Worm (Caenorhabditis elegans) whole organism, L4 larva: ENCODE measurements around the gene cutl-19.

Experiments
- ZK546.5 ChIP-seq, 2 experiments: sonication (generic microtip); optimal IDR thresholded peaks; 2 replicates each; lab custom pipeline; 2017; ENCODE audit warnings: missing biosample characterization in 2 of 2, missing genetic modification characterization in 2 of 2
- ama-1 ChIP-seq: fragments of 150-350 bp; optimal IDR thresholded peaks from 2 replicates; lab custom pipeline; 2014; ENCODE audit warnings: inconsistent platforms, mixed read lengths
- dmd-9 ChIP-seq: fragments of 200-800 bp; sonication (Bioruptor generic); IDR thresholded peaks from 2 replicates; pipeline ENCODE4 v1.3.6; 2022; ENCODE audit warnings: missing genetic modification reagents, missing genetic modification characterization, missing compliant biosample characterization
- dpl-1 ChIP-seq: fragments of 150-350 bp; optimal IDR thresholded peaks from 2 replicates; lab custom pipeline; 2014; ENCODE audit warnings: missing biosample characterization, missing genetic modification reagents, missing genetic modification characterization
- fos-1 ChIP-seq: fragments of 150-350 bp; optimal IDR thresholded peaks from 2 replicates; lab custom pipeline; 2014; ENCODE audit warnings: missing biosample characterization, missing genetic modification characterization
- lir-3 ChIP-seq: sonication (generic microtip); optimal IDR thresholded peaks from 2 replicates; lab custom pipeline; 2016; ENCODE audit warnings: mild to moderate bottlenecking, missing genetic modification characterization, missing compliant biosample characterization
- mdl-1 ChIP-seq, 2 experiments: fragments of 150-350 bp in 1 of 2; sonication (generic microtip) in 1 of 2; optimal IDR thresholded peaks; 2 replicates each; lab custom pipeline; 2014 to 2017; ENCODE audit warnings: missing biosample characterization in 2 of 2, missing genetic modification characterization in 2 of 2
- nhr-237 ChIP-seq: sonication (generic microtip); optimal IDR thresholded peaks from 2 replicates; lab custom pipeline; 2017; ENCODE audit warnings: missing biosample characterization, missing genetic modification characterization
- nhr-25 ChIP-seq: sonication (generic microtip); optimal IDR thresholded peaks from 2 replicates; lab custom pipeline; 2017; ENCODE audit warnings: missing genetic modification characterization, mild to moderate bottlenecking, missing compliant biosample characterization, antibody characterized with exemption, moderate library complexity, borderline replicate concordance; ENCODE audit not compliant: insufficient read depth
- nhr-6 ChIP-seq: fragments of 150-350 bp; optimal IDR thresholded peaks from 2 replicates; lab custom pipeline; 2014; ENCODE audit warnings: missing biosample characterization, missing genetic modification characterization
- skn-1 ChIP-seq: fragments of 150-350 bp; optimal IDR thresholded peaks from 2 replicates; lab custom pipeline; 2014; ENCODE audit warnings: missing biosample characterization, missing genetic modification characterization
- snpc-4 ChIP-seq: fragments of 150-350 bp; optimal IDR thresholded peaks from 2 replicates; lab custom pipeline; 2014; ENCODE audit warnings: missing biosample characterization, missing genetic modification characterization
- zag-1 ChIP-seq: fragments of 150-350 bp; optimal IDR thresholded peaks from 2 replicates; lab custom pipeline; 2014; ENCODE audit warnings: missing biosample characterization, missing genetic modification characterization
- ztf-11 ChIP-seq: fragments of 150-350 bp; optimal IDR thresholded peaks from 2 replicates; lab custom pipeline; 2014; ENCODE audit warnings: missing biosample characterization, missing genetic modification characterization

- TF ChIP-seq zag-1 (tag; lab: Kevin White, UChicago): no peak
- TF ChIP-seq ztf-11 (tag; lab: Kevin White, UChicago): no peak
- no peak for TF ChIP-seq snpc-4 (tag; lab: Kevin White, UChicago)
- TF ChIP-seq nhr-237 (tag; lab: Kevin White, UChicago): no peak
- no peak for TF ChIP-seq ama-1 (lab: Kevin White, UChicago)
- TF ChIP-seq nhr-6 (tag; lab: Kevin White, UChicago): no peak
- TF ChIP-seq dmd-9 (GFP tag; lab: Robert Waterston, UW): no peak
- TF ChIP-seq nhr-25 (tag; lab: Kevin White, UChicago): no peak
- no peak for TF ChIP-seq fos-1
- no peak for TF ChIP-seq ZK546.5 (tag; optimal IDR thresholded peaks at IDR 0.05; lab: Kevin White, UChicago)
- no peak for TF ChIP-seq lir-3 (tag; lab: Kevin White, UChicago)
- no peak for TF ChIP-seq mdl-1 (tag; optimal IDR thresholded peaks at IDR 0.05; lab: Kevin White, UChicago)
- no peak for TF ChIP-seq skn-1 (tag; lab: Kevin White, UChicago)
- no peak for TF ChIP-seq dpl-1 (GFP tag; lab: Kevin White, UChicago)
Observed at ce11 chrIII:5199577-5199976, 17.8 kb downstream of the cutl-19 start, which contains the start of gene emb-8.
